Worm (Caenorhabditis elegans): ENCODE data around the gene hsp-60.
A peak's percentile ranks its signal among the peaks of the same experiment; 100 is the strongest.

The hsp-60 gene

DNA sequence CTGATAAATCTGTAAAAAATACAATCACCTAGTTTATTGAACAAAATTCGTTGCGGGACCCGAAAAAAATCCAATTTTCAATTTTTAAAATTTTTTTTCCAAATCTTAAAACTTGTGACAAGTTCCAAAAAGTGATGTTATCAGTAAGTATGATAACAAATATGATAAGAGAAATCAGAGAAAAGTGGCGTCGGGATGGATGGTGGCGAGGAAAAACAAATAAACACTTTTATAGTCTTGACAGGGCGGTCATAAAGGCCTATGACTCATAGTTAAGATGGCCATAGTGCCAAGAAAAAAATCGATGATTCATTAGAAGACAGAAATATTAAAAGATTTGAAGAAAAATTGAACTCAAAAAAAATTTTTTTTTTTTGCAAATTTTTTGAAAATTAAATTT lies 16.9 kb upstream of the hsp-60 start (continued):
- TF ChIP-seq nhr-28 (tag; optimal IDR thresholded peaks at IDR 0.05) (peak; percentile 83), nhr-77 (tag; optimal IDR thresholded peaks at IDR 0.05) (peak; percentile 38), lin-13 (GFP tag; optimal IDR thresholded peaks at IDR 0.05) (peak; percentile 44), Y75B8A.6 (GFP tag; IDR thresholded peaks at IDR 0.05) (no peak), cey-2 (tag; optimal IDR thresholded peaks at IDR 0.05; ENCODE audit: borderline replicate concordance, insufficient read depth) (no peak), T26A8.4 (GFP tag; IDR thresholded peaks at IDR 0.05) (no peak), pha-4 (GFP tag; IDR thresholded peaks at IDR 0.05) (no peak), pha-4 (tag; optimal IDR thresholded peaks at IDR 0.05) (peak; percentile 20), saeg-2 (GFP tag; IDR thresholded peaks at IDR 0.05) (no peak), daf-8 (GFP tag; IDR thresholded peaks at IDR 0.05) (no peak), spr-1 (tag; optimal IDR thresholded peaks at IDR 0.05) (no peak), daf-19 (GFP tag; conservative IDR thresholded peaks at IDR 0.05) (no peak), dmd-6 (GFP tag; IDR thresholded peaks at IDR 0.05) (peak; percentile 47), pqm-1 (tag; optimal IDR thresholded peaks at IDR 0.05) (peak; percentile 67), dve-1 (tag; optimal IDR thresholded peaks at IDR 0.05; ENCODE audit: insufficient read depth) (peak; percentile 81)

DNA sequence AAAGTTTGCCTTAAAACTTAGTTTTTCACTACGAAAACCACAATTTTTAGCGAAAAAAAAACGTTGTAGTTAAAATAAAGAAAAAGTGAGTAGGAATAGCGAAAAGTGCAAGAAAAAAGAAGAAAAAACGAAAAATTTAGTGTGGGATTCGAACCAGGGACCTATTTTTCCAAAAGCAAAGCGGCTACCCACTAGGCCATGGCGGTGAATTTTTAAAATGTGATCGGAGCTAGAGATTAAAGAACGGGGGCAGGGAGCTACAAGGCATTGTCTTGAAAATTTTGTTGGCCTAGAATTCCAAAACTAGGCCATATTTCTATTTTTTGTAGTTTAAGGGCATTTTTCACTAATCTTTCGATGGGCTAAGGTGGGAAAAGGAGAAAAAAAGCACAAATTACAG lies 15.8 kb upstream of the hsp-60 start:
- TF ChIP-seq madf-5 (GFP tag; IDR thresholded peaks at IDR 0.05) (peak in 1 of 2 experiments; percentile 69; a peak in 1 of 4 replicates), ceh-62 (tag; optimal IDR thresholded peaks at IDR 0.05) (no peak), nhr-76 (tag; optimal IDR thresholded peaks at IDR 0.05) (no peak), pha-4 (GFP tag; IDR thresholded peaks at IDR 0.05) (0 out of 2 replicates have a peak, but pooled peaks have one; percentile 52), pha-4 (tag; optimal IDR thresholded peaks at IDR 0.05) (no peak), nhr-48 (tag; optimal IDR thresholded peaks at IDR 0.05) (no peak), nhr-111 (GFP tag; optimal IDR thresholded peaks at IDR 0.05) (no peak), F44E2.7 (GFP tag; IDR thresholded peaks at IDR 0.05) (0 out of 2 replicates have a peak, but pooled peaks have one; percentile 72), lin-38 (GFP tag; IDR thresholded peaks at IDR 0.05) (peak; percentile 62), zfp-3 (GFP tag; conservative IDR thresholded peaks at IDR 0.05) (no peak), dmd-6 (GFP tag; IDR thresholded peaks at IDR 0.05) (no peak), vab-7 (GFP tag; IDR thresholded peaks at IDR 0.05) (peak; percentile 41; the same call in 1 of the 2 replicates), ceh-28 (tag; optimal IDR thresholded peaks at IDR 0.05) (no peak), madf-9 (GFP tag; conservative IDR thresholded peaks at IDR 0.05) (peak; percentile 42; the same call in 1 of the 2 replicates), fos-1 (tag; optimal IDR thresholded peaks at IDR 0.05) (no peak), snpc-1.2 (GFP tag; IDR thresholded peaks at IDR 0.05) (no peak), egl-43 (GFP tag; IDR thresholded peaks at IDR 0.05) (0 out of 2 replicates have a peak, but pooled peaks have one; percentile 28), aha-1 (tag) (peak; percentile 39), lin-13 (GFP tag; optimal IDR thresholded peaks at IDR 0.05) (peak; percentile 56), Y105C5A.15 (GFP tag; IDR thresholded peaks at IDR 0.05) (0 out of 2 replicates have a peak, but pooled peaks have one; percentile 52), php-3 (GFP tag; IDR thresholded peaks at IDR 0.05) (no peak), zip-11 (GFP tag; IDR thresholded peaks at IDR 0.05) (no peak), duxl-1 (tag; optimal IDR thresholded peaks at IDR 0.05; ENCODE audit: poor library complexity) (no peak), lsy-2 (tag; optimal IDR thresholded peaks at IDR 0.05) (no peak), F49E8.2 (tag; optimal IDR thresholded peaks at IDR 0.05; ENCODE audit: borderline replicate concordance) (no peak), saeg-2 (GFP tag; IDR thresholded peaks at IDR 0.05) (no peak), Y48G9A.11 (GFP tag; IDR thresholded peaks at IDR 0.05) (0 out of 2 replicates have a peak, but pooled peaks have one; percentile 9), ZK337.2 (GFP tag; IDR thresholded peaks at IDR 0.05) (no peak), ama-1 (optimal IDR thresholded peaks at IDR 0.05) (no peak), zfp-2 (tag; optimal IDR thresholded peaks at IDR 0.05) (no peak), lim-7 (GFP tag; IDR thresholded peaks at IDR 0.05) (peak; percentile 65; the same call in 1 of the 2 replicates), F26F4.8 (GFP tag; conservative IDR thresholded peaks at IDR 0.05) (0 out of 2 replicates have a peak, but pooled peaks have one; percentile 58), lin-39 (tag; optimal IDR thresholded peaks at IDR 0.05) (no peak), sdz-12 (GFP tag; optimal IDR thresholded peaks at IDR 0.05) (no peak), mxl-3 (GFP tag; optimal IDR thresholded peaks at IDR 0.05) (no peak), mes-2 (tag; optimal IDR thresholded peaks at IDR 0.05; ENCODE audit: poor library complexity, severe bottlenecking) (peak; percentile 54), Y5F2A.4 (GFP tag; optimal IDR thresholded peaks at IDR 0.05) (peak; percentile 2), dmd-8 (GFP tag; IDR thresholded peaks at IDR 0.05) (no peak), unc-130 (GFP tag; optimal IDR thresholded peaks at IDR 0.05) (peak; percentile 43)
